Comparison of ENCODE assay signal across 1 fruit fly cellular context in genomic region chr3L:1188936-1189659, dm6.
TF ChIP-seq lines count a peak whose summit lies in the region.

Gene CG13912 (plus strand): TSS chr3L:1189588.

TF ChIP-seq in whole organism, embryonic, 481 proteins besides CTCF, POLR2A, EP300 and RAD21 (continued from another document):
- TF ChIP-seq Hey (tag; optimal IDR thresholded peaks at IDR 0.05; lab: Kevin White, UChicago) (peak; percentile 25), Lhr (GFP tag; optimal IDR thresholded peaks at IDR 0.05; lab: Kevin White, UChicago) (peak; percentile 66), Ets65A (GFP tag; lab: Kevin White, UChicago) (no peak), gfzf (GFP tag; optimal IDR thresholded peaks at IDR 0.05; lab: Kevin White, UChicago) (peak; percentile 1), jigr1 (GFP tag; IDR thresholded peaks at IDR 0.05; lab: Robert Waterston, UW) (no peak), HmgZ (tag; optimal IDR thresholded peaks at IDR 0.05; lab: Kevin White, UChicago) (peak; percentile 75), CG18011 (GFP tag; optimal IDR thresholded peaks at IDR 0.05; lab: Kevin White, UChicago) (no peak), dmrt99B (tag; optimal IDR thresholded peaks at IDR 0.05; lab: Kevin White, UChicago) (peak; percentile 9), slbo (GFP tag; IDR thresholded peaks at IDR 0.05; lab: Robert Waterston, UW) (no peak), shn (GFP tag; optimal IDR thresholded peaks at IDR 0.05; lab: Kevin White, UChicago) (peak; percentile 37), Dek (tag; optimal IDR thresholded peaks at IDR 0.05; lab: Kevin White, UChicago) (peak; percentile 48), CG8290 (GFP tag; optimal IDR thresholded peaks at IDR 0.05; lab: Kevin White, UChicago) (no peak), CG8290 (tag; optimal IDR thresholded peaks at IDR 0.05; lab: Kevin White, UChicago) (peak in 1 of 2 experiments; percentile 85), Pdp1 (GFP tag; optimal IDR thresholded peaks at IDR 0.05; lab: Kevin White, UChicago) (peak in 1 of 2 experiments; percentile 88), CG4282 (GFP tag; optimal IDR thresholded peaks at IDR 0.05; lab: Kevin White, UChicago) (peak; percentile 1), Dfd (GFP tag; optimal IDR thresholded peaks at IDR 0.05; lab: Kevin White, UChicago) (no peak), lab (GFP tag; optimal IDR thresholded peaks at IDR 0.05; lab: Kevin White, UChicago) (peak; percentile 35), Hmx (GFP tag; optimal IDR thresholded peaks at IDR 0.05; lab: Kevin White, UChicago) (no peak), CG2678 (tag; optimal IDR thresholded peaks at IDR 0.05; lab: Kevin White, UChicago) (peak; percentile 10), mirr (GFP tag; optimal IDR thresholded peaks at IDR 0.05; lab: Kevin White, UChicago) (peak; percentile 86), B-H1 (GFP tag; IDR thresholded peaks at IDR 0.05; lab: Robert Waterston, UW) (no peak), tgo (GFP tag; IDR thresholded peaks at IDR 0.05; lab: Robert Waterston, UW) (no peak), GATAe (GFP tag; conservative IDR thresholded peaks at IDR 0.05; lab: Robert Waterston, UW) (peak; percentile 49), danr (GFP tag; IDR thresholded peaks at IDR 0.05; lab: Robert Waterston, UW) (no peak), CG31365 (tag; optimal IDR thresholded peaks at IDR 0.05; lab: Kevin White, UChicago) (peak; percentile 76), Vsx1 (GFP tag; optimal IDR thresholded peaks at IDR 0.05; lab: Kevin White, UChicago) (peak; percentile 18), CG7357 (GFP tag; IDR thresholded peaks at IDR 0.05; lab: Robert Waterston, UW) (no peak), CG13296 (GFP tag; optimal IDR thresholded peaks at IDR 0.05; lab: Kevin White, UChicago) (peak; percentile 33), Myb (GFP tag; optimal IDR thresholded peaks at IDR 0.05; lab: Kevin White, UChicago) (peak; percentile 24), pfk (GFP tag; optimal IDR thresholded peaks at IDR 0.05; lab: Kevin White, UChicago) (peak; percentile 6), CG14014 (GFP tag; IDR thresholded peaks at IDR 0.05; lab: Robert Waterston, UW) (0 out of 2 replicates have a peak, but pooled peaks have one; percentile 8), fd64A (GFP tag; optimal IDR thresholded peaks at IDR 0.05; lab: Kevin White, UChicago) (peak; percentile 63), exex (tag; optimal IDR thresholded peaks at IDR 0.05; lab: Kevin White, UChicago) (peak; percentile 96), pzg (GFP tag; optimal IDR thresholded peaks at IDR 0.05; lab: Kevin White, UChicago) (peak; percentile 11)
TF ChIP-seq in whole organism, embryonic: peak in this region for 84.
